Worm (Caenorhabditis elegans) whole organism, L3 larva: ENCODE results near the gene F17C11.12.

Source experiments
- aly-2 ChIP-seq: fragments of 150-350 bp; optimal IDR thresholded peaks from 2 replicates; lab custom pipeline; 2014; ENCODE audit warnings: missing biosample characterization, missing genetic modification characterization
- ama-1 ChIP-seq: fragments of 150-350 bp; optimal IDR thresholded peaks from 2 replicates; lab custom pipeline; 2018
- ceh-82 ChIP-seq: fragments of 150-350 bp; optimal IDR thresholded peaks from 2 replicates; lab custom pipeline; 2014; ENCODE audit warnings: missing biosample characterization, missing genetic modification characterization
- elt-1 ChIP-seq: fragments of 150-350 bp; optimal IDR thresholded peaks from 2 replicates; lab custom pipeline; 2014; ENCODE audit warnings: missing biosample characterization, missing genetic modification characterization
- elt-3 ChIP-seq, 3 experiments: fragments of 150-350 bp in 1 of 3; sonication (generic microtip) in 2 of 3; optimal IDR thresholded peaks; 2 replicates in 2 of 3; 4 replicates in 1 of 3; lab custom pipeline; 2014 to 2017; ENCODE audit warnings: missing biosample characterization in 3 of 3, missing genetic modification characterization in 3 of 3
- eor-1 ChIP-seq, 2 experiments: fragments of 150-350 bp; optimal IDR thresholded peaks; 2 replicates each; lab custom pipeline; 2014 to 2018; ENCODE audit warnings: missing biosample characterization in 2 of 2, missing genetic modification characterization in 2 of 2
- fkh-2 ChIP-seq: fragments of 150-350 bp; optimal IDR thresholded peaks from 2 replicates; lab custom pipeline; 2014; ENCODE audit warnings: missing biosample characterization, missing genetic modification reagents, missing genetic modification characterization
- fos-1 ChIP-seq: fragments of 150-350 bp; optimal IDR thresholded peaks from 2 replicates; lab custom pipeline; 2014; ENCODE audit warnings: missing biosample characterization, missing genetic modification characterization
- lin-15B ChIP-seq: fragments of 150-350 bp; optimal IDR thresholded peaks from 2 replicates; lab custom pipeline; 2014; ENCODE audit warnings: missing biosample characterization, missing genetic modification characterization
- mml-1 ChIP-seq: fragments of 150-350 bp; sonication (generic microtip); optimal IDR thresholded peaks from 3 replicates; lab custom pipeline; 2014; ENCODE audit warnings: missing biosample characterization, missing genetic modification characterization
- nhr-23 ChIP-seq: fragments of 150-350 bp; optimal IDR thresholded peaks from 2 replicates; lab custom pipeline; 2014; ENCODE audit warnings: missing biosample characterization, missing genetic modification reagents, missing genetic modification characterization
- nhr-237 ChIP-seq: fragments of 150-350 bp; optimal IDR thresholded peaks from 2 replicates; lab custom pipeline; 2014; ENCODE audit warnings: missing biosample characterization, missing genetic modification characterization
- nhr-25 ChIP-seq: sonication (generic microtip); optimal IDR thresholded peaks from 2 replicates; lab custom pipeline; 2017; ENCODE audit warnings: missing biosample characterization, missing genetic modification characterization
- nhr-43 ChIP-seq: sonication (generic microtip); optimal IDR thresholded peaks from 2 replicates; lab custom pipeline; 2016; ENCODE audit warnings: mild to moderate bottlenecking, missing genetic modification characterization, missing compliant biosample characterization; ENCODE audit not compliant: poor library complexity, severe bottlenecking
- tbx-2 ChIP-seq: sonication (generic microtip); optimal IDR thresholded peaks from 2 replicates; lab custom pipeline; 2016; ENCODE audit warnings: mild to moderate bottlenecking, missing genetic modification characterization, missing compliant biosample characterization
- zag-1 ChIP-seq: fragments of 150-350 bp; optimal IDR thresholded peaks from 2 replicates; lab custom pipeline; 2014; ENCODE audit warnings: missing biosample characterization, missing genetic modification characterization
- ztf-11 ChIP-seq: fragments of 150-350 bp; optimal IDR thresholded peaks from 2 replicates; lab custom pipeline; 2014; ENCODE audit warnings: missing biosample characterization, missing genetic modification characterization

The F17C11.12 gene

DNA sequence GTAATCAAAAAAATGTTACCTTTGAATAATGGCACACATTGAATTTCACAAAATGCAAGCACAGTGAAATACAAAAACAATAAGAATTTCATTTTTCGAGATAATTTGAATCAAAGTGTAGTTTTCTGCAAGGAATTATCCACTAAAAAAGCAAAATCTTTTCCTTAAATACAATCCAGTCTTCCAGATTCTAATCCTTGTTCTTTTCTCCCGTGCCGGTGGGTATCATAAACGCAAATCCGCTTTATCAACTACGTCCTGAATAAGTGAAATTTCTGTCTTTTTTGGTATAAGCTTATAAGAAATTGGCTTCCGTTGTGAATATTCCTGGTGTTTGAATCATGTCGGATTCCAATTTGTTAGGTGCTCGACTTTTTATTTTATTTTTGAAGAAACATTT, 48.6 kb downstream of the F17C11.12 start:
- no peak for TF ChIP-seq nhr-25 (tag; lab: Kevin White, UChicago)
- peak; percentile 23 for TF ChIP-seq nhr-43 (tag; lab: Kevin White, UChicago)
- TF ChIP-seq ceh-82 (tag; lab: Kevin White, UChicago) = no peak
- TF ChIP-seq, all 47 proteins: peak for 1

DNA sequence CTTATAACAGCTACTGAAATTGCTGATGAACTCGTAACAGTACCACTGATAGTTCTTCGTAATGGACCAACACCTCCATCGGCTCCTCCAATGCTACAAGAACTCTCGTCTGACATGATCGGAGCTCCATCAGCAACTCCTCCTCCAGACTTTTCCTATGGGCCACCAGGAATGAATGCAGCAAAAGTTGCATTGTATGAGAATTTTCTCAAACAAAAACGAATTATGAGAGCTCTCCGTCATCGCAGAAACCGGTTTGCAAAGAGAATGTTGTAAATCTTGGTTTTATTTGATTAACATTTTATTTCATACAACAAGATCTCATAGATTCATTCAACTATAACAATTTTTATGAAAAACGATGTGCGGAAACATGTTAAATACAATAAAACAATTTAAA, 49.2 kb downstream of the F17C11.12 start:
- TF ChIP-seq nhr-237 = no peak
- TF ChIP-seq lin-15B = no peak
- peak; percentile 69 for TF ChIP-seq ama-1
- TF ChIP-seq fkh-2 (tag; lab: Kevin White, UChicago) = no peak
- no peak for TF ChIP-seq eor-1 (tag; optimal IDR thresholded peaks at IDR 0.05; lab: Kevin White, UChicago)
- TF ChIP-seq elt-3 (tag; optimal IDR thresholded peaks at IDR 0.05; lab: Kevin White, UChicago) = no peak
- TF ChIP-seq tbx-2 (tag; lab: Kevin White, UChicago) = no peak
- TF ChIP-seq fos-1 (tag; lab: Kevin White, UChicago) = no peak
- no peak for TF ChIP-seq aly-2 (tag; lab: Kevin White, UChicago)
- TF ChIP-seq mml-1 (tag; lab: Kevin White, UChicago) = no peak
- no peak for TF ChIP-seq ztf-11
- no peak for TF ChIP-seq zag-1 (tag; lab: Kevin White, UChicago)
- TF ChIP-seq elt-1 (tag; lab: Kevin White, UChicago) = no peak
- TF ChIP-seq nhr-43 (tag; lab: Kevin White, UChicago) = peak; percentile 52
- TF ChIP-seq, all 47 proteins: peak for 2

DNA sequence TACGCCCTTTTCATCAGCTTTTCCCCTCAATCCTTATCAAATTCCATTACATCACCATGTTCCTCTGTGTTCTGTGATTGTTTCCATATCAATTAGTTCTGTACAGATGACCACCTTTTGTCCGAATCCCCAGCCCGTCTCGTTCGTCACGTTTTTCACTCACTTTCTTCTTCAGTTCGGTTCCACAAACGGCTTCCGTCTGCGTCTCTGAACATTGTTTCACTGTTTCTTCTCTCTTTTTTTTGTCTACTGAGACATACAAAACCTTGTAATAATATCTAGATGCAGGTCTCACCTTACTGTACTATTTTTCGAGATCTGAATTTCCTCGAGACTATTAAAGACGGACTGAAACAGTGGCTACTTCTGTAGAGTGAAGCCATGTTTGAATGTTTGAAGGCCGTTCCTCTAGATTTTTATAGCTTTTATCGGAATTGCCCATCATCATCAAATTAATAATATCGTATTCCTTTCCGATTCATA, 50.3 kb downstream of the F17C11.12 start, which contains the start of gene F32D8.3:
F32D8.3 (plus strand) TSS at position 433 of the 483 bp plus-strand sequence.
- TF ChIP-seq fos-1 (tag; lab: Kevin White, UChicago) (no peak), nhr-23 (tag; lab: Kevin White, UChicago) (peak; percentile 3), elt-3 (tag; optimal IDR thresholded peaks at IDR 0.05; lab: Kevin White, UChicago) (peak in 1 of 3 experiments; percentile 19), nhr-25 (tag; lab: Kevin White, UChicago) (peak; percentile 55), nhr-43 (tag; lab: Kevin White, UChicago) (peak; percentile 35)
